Fruit fly (Drosophila melanogaster) whole organism: ENCODE results near the gene hoe1.

ENCODE experiments used
- CG8478 ChIP-seq: fragments of >200 bp; optimal IDR thresholded peaks from 2 replicates; lab custom pipeline; 2018; ENCODE audit warnings: inconsistent platforms
- Dll ChIP-seq: fragments of >200 bp; optimal IDR thresholded peaks from 2 replicates; lab custom pipeline; 2017
- EcR ChIP-seq, 2 experiments: fragments of >200 bp; optimal IDR thresholded peaks; 2 replicates each; lab custom pipeline; 2017; ENCODE audit warnings: missing biosample characterization in 2 of 2, missing genetic modification characterization in 2 of 2, missing genetic modification reagents in 2 of 2
- pan ChIP-seq: fragments of >200 bp; optimal IDR thresholded peaks from 2 replicates; lab custom pipeline; 2017
- psq ChIP-seq: fragments of >200 bp; optimal IDR thresholded peaks from 2 replicates; lab custom pipeline; 2017
- usp ChIP-seq: fragments of >200 bp; optimal IDR thresholded peaks from 2 replicates; lab custom pipeline; 2017; ENCODE audit warnings: missing biosample characterization, missing genetic modification characterization, mixed read lengths

hoe1 gene

dm6 chr2L:4932284-4932683 is at the start of gene hoe1:
Gene hoe1 (minus strand): TSS chr2L:4932384.
- TF ChIP-seq usp (GFP tag; lab: Kevin White, UChicago), result no peak
- no peak for TF ChIP-seq EcR (GFP tag; optimal IDR thresholded peaks at IDR 0.05; lab: Kevin White, UChicago)
- no peak for TF ChIP-seq Dll (lab: Kevin White, UChicago)

- no peak for TF ChIP-seq pan (lab: Kevin White, UChicago)
- no peak for TF ChIP-seq usp (GFP tag; lab: Kevin White, UChicago)
- no peak for TF ChIP-seq EcR (GFP tag; optimal IDR thresholded peaks at IDR 0.05; lab: Kevin White, UChicago)
- TF ChIP-seq Dll (lab: Kevin White, UChicago), result no peak
- TF ChIP-seq CG8478 (lab: Kevin White, UChicago), result no peak
- no peak for TF ChIP-seq psq (lab: Kevin White, UChicago)
Measured at dm6 chr2L:4981278-4981966, 49.2 kb upstream of the hoe1 start, which contains the start of the genes CG8892 and CG34126. Gene CG8892 (minus strand): TSS chr2L:4981592. Gene CG34126 (plus strand): TSS chr2L:4981614.

DNA sequence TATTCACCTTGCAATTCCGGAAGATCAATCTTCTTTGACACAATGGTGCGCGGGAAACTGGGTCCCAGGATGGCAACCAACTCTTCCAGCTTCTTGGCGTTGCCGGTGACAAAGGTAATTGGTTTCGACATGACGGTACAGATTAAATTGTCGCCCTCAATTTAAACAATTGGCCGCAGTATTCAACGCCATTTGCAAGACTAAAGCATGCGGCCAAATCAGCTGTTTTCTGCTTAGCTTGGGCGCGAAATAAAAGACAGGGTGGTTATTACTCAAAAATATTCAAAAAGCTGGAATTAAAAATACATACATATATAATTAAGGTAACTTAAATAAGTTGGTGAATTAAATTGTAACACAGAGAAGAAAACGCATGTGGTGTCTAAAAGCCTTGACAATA is 47.0 kb upstream of the hoe1 start, which contains the start of gene CG8891:
CG8891 (minus strand) TSS at position 242 of the 400 bp plus-strand sequence.
- TF ChIP-seq psq (lab: Kevin White, UChicago), result no peak
- TF ChIP-seq CG8478 (lab: Kevin White, UChicago), result no peak
- TF ChIP-seq Dll (lab: Kevin White, UChicago), result no peak
- TF ChIP-seq pan (lab: Kevin White, UChicago), result no peak
- no peak for TF ChIP-seq EcR (GFP tag; optimal IDR thresholded peaks at IDR 0.05; lab: Kevin White, UChicago)
- no peak for TF ChIP-seq usp (GFP tag; lab: Kevin White, UChicago)

- TF ChIP-seq EcR (GFP tag; optimal IDR thresholded peaks at IDR 0.05; lab: Kevin White, UChicago), result no peak
- no peak for TF ChIP-seq pan (lab: Kevin White, UChicago)
- no peak for TF ChIP-seq usp (GFP tag; lab: Kevin White, UChicago)
- no peak for TF ChIP-seq CG8478 (lab: Kevin White, UChicago)
- no peak for TF ChIP-seq Dll (lab: Kevin White, UChicago)
- no peak for TF ChIP-seq psq (lab: Kevin White, UChicago)
Measured at dm6 chr2L:4976988-4977551, 44.9 kb upstream of the hoe1 start, which contains the start of the genes Gmd and CG3792. Gene Gmd (minus strand): TSS chr2L:4977023. Gene CG3792 (plus strand): TSS chr2L:4977312.

DNA sequence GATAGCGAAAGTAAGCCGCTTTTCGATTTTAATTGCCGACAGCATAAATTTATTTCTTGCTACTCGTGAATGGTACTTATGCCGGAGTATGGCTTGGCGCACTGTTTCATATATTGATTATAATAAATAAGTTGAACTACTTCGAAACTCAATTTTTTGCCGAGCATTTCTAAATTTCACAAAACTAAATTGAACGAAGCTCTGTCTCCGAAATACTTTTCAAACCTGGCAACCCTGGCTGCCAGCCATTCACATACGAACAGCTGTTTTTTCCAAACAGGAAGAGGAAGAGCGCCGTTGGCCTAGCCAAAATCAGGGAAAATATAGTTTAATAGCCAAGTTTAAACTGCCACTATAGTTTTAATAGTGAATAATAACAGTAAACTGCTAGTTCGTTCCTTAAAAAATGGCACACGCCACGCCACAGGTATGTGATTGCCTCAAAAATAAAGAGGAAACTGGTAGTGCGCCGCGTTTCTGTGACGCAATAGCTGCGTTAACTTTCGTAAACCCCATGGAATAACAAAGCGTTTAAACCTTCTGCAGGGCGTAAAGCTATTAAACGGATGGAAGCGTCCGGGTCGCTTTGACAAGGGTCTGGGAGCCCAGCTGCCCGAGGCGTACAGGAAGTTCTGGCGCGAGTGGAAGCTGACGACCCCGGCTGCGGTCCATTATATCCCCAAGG is 41.7 kb upstream of the hoe1 start, which contains the start of gene mRpL28:
mRpL28 (plus strand) TSS at position 246 of the 685 bp plus-strand sequence.
- no peak for TF ChIP-seq CG8478 (lab: Kevin White, UChicago)
- TF ChIP-seq usp (GFP tag; lab: Kevin White, UChicago), result no peak
- TF ChIP-seq Dll (lab: Kevin White, UChicago), result no peak
- no peak for TF ChIP-seq EcR (GFP tag; optimal IDR thresholded peaks at IDR 0.05; lab: Kevin White, UChicago)
- TF ChIP-seq psq (lab: Kevin White, UChicago), result no peak
- TF ChIP-seq pan (lab: Kevin White, UChicago), result no peak

DNA sequence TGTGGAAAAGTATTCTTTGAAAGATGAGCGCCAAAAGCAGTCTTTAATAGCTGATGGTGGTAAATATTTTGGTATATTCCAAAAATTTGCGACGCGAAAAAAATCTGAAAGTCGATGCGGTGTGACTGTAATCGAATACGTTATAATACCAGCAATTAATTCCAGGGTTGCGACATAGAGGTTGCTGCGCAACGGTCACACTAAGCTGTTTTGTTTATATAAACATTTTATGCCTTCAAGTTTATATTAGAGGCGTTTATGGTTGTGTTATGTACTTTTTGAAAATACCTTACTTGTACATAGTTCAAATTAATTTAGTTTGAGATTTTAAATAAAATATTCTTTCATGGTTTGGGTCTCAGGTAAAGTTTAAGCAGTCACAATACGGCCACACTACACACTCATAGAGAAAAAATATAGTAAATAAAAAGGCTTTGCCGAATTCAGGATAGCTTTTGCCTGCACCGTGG is 39.2 kb upstream of the hoe1 start, which contains the start of gene CG14043:
CG14043 (plus strand) TSS at position 374 of the 470 bp plus-strand sequence.
- TF ChIP-seq EcR (GFP tag; optimal IDR thresholded peaks at IDR 0.05; lab: Kevin White, UChicago) (no peak), Dll (lab: Kevin White, UChicago) (no peak), CG8478 (lab: Kevin White, UChicago) (no peak), psq (lab: Kevin White, UChicago) (no peak)

dm6 chr2L:4968767-4969166 is 36.6 kb upstream of the hoe1 start, which contains the start of the genes Scox and Polr1C:
Gene Scox (minus strand): TSS chr2L:4968935.
Gene Polr1C (plus strand): TSS chr2L:4969004.
- TF ChIP-seq psq (lab: Kevin White, UChicago) (no peak), usp (GFP tag; lab: Kevin White, UChicago) (no peak), CG8478 (lab: Kevin White, UChicago) (no peak), Dll (lab: Kevin White, UChicago) (no peak)

- TF ChIP-seq Dll (lab: Kevin White, UChicago) (no peak), CG8478 (lab: Kevin White, UChicago) (no peak), usp (GFP tag; lab: Kevin White, UChicago) (no peak), pan (lab: Kevin White, UChicago) (no peak), EcR (GFP tag; optimal IDR thresholded peaks at IDR 0.05; lab: Kevin White, UChicago) (no peak), psq (lab: Kevin White, UChicago) (no peak)
Measured at dm6 chr2L:4967511-4967910, 35.3 kb upstream of the hoe1 start, which contains the start of gene eIF3i. Gene eIF3i (minus strand): TSS chr2L:4967775.

DNA sequence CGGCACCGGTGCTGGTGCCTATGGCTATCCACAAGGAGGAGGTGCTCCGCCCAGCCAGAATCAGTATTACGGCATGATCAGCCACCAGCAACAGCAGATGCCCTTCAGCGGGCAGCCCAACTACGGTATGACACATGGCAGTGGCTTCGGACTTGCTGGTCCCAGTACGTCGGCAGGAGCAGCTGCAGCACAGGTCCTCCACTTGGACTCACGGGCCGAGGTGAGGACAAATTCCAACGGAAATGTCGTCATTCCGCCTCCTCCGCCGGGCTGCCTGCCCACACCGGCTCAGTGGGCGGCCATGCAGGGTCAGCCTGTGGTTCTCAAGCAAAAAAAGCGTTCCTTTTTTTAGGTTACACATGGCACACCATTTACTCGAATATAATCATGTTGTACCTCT is 33.7 kb upstream of the hoe1 start:
- TF ChIP-seq CG8478 (lab: Kevin White, UChicago) (no peak), Dll (lab: Kevin White, UChicago) (no peak), usp (GFP tag; lab: Kevin White, UChicago) (no peak)

DNA sequence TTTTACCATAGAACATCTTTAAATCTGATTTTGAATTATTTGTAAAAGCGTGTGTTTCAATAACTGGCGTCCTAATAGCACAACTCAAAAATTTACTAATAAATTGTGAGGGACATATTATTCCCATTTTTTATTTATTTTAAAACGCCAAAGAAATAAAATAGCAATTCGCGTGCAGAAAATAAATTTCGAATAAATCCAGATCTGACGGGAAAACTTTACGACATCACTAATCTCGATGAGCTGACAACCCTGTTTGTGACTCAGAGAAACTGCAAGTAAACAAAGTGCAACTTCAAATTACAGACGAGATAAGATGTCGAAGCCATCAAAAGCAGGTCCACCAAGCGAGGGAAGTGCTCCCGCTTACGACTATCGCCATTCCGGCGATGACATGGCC is 33.2 kb upstream of the hoe1 start, which contains the start of gene CG34125:
CG34125 (plus strand) TSS at position 254 of the 400 bp plus-strand sequence.
- TF ChIP-seq Dll (lab: Kevin White, UChicago), result no peak
- no peak for TF ChIP-seq psq (lab: Kevin White, UChicago)
- TF ChIP-seq pan (lab: Kevin White, UChicago), result no peak
- TF ChIP-seq EcR (GFP tag; optimal IDR thresholded peaks at IDR 0.05; lab: Kevin White, UChicago), result no peak
- TF ChIP-seq usp (GFP tag; lab: Kevin White, UChicago), result no peak
- no peak for TF ChIP-seq CG8478 (lab: Kevin White, UChicago)
